Worm (Caenorhabditis elegans): Measurements from ENCODE around the gene C35D6.4.

C35D6.4 gene

DNA sequence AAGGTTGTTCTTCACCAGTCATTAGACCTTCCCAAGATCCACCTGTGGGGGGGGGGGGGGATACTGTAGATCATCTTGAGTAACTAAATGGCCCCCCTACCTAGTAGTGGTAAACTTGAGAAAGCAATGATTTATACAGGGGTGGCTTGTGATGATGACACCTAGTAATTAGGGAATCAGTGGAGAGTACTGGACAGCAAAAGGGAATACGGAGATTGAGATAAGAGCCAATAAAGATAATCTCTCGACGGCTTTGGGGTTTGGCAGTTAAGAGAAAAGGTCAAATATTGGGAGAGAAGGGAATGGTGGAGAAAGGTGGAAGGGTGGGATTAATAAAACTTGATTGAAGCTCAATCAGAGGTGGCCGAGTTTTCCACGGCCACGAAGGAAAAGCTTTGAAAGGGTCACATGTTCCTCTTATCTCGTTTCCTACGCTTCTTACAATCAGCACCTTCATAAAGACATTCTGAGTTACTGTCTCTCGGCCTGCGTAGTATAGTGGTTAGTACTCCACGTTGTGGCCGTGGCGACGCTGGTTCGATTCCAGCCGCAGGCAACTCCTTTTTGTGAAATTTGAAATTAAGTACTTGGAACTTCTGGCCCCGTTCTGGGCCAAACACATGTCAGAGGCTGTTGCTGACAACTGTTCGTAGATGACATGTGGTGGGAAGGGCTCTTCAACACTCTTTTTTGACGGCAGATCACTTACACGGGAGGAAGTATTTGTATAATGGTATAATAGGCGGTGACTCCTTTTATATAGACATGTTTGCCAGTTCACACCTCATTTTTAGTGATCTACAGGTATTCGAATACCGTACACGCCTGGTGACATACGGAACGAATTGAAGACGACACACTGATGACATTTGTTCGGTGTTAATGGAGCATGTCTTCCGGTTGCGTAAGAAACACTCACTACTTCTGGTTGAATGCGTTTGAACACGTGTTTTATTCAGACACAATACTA, 49.9 kb downstream of the C35D6.4 start (continued):
- TF ChIP-seq tlf-1 (GFP tag; optimal IDR thresholded peaks at IDR 0.05) (no peak), lsy-27 (tag; optimal IDR thresholded peaks at IDR 0.05; ENCODE audit: borderline replicate concordance, insufficient read depth) (no peak), somi-1 (GFP tag; optimal IDR thresholded peaks at IDR 0.05) (peak; percentile 37), unc-130 (GFP tag; optimal IDR thresholded peaks at IDR 0.05) (peak; percentile 61), die-1 (tag; optimal IDR thresholded peaks at IDR 0.05) (peak; percentile 92), lag-1 (GFP tag; IDR thresholded peaks at IDR 0.05) (no peak), B0261.1 (tag; optimal IDR thresholded peaks at IDR 0.05) (peak; percentile 94), gei-17 (GFP tag; optimal IDR thresholded peaks at IDR 0.05) (no peak), F49E8.2 (tag; optimal IDR thresholded peaks at IDR 0.05; ENCODE audit: insufficient read depth) (peak; percentile 50), attf-5 (GFP tag; optimal IDR thresholded peaks at IDR 0.05) (peak; percentile 46), ztf-25 (GFP tag; IDR thresholded peaks at IDR 0.05) (peak; percentile 80; the same call in 1 of the 2 replicates), lsl-1 (GFP tag; optimal IDR thresholded peaks at IDR 0.05) (peak; percentile 39), mes-4 (tag; optimal IDR thresholded peaks at IDR 0.05) (peak; percentile 46), ceh-40 (GFP tag; IDR thresholded peaks at IDR 0.05) (peak; percentile 73; the same call in 1 of the 2 replicates), zim-3 (tag; optimal IDR thresholded peaks at IDR 0.05) (peak; percentile 67), rec-8 (tag; optimal IDR thresholded peaks at IDR 0.05) (peak; percentile 75 to 84), nhr-27 (tag; optimal IDR thresholded peaks at IDR 0.05) (no peak), ceh-27 (GFP tag; optimal IDR thresholded peaks at IDR 0.05) (peak; percentile 28), mcd-1 (GFP tag; IDR thresholded peaks at IDR 0.05) (peak; percentile 44; the same call in 1 of the 2 replicates), ceh-58 (GFP tag; IDR thresholded peaks at IDR 0.05) (no peak), chd-7 (tag; optimal IDR thresholded peaks at IDR 0.05) (peak; percentile 25), let-526 (GFP tag; IDR thresholded peaks at IDR 0.05) (0 out of 2 replicates have a peak, but pooled peaks have one; percentile 40), dpff-1 (tag; optimal IDR thresholded peaks at IDR 0.05) (peak; percentile 23), ztf-26 (tag; optimal IDR thresholded peaks at IDR 0.05) (peak; percentile 5), tbp1 (GFP tag; optimal IDR thresholded peaks at IDR 0.05) (peak; percentile 99), nhr-80 (tag; optimal IDR thresholded peaks at IDR 0.05) (peak; percentile 15), snpc-4 (GFP tag; optimal IDR thresholded peaks at IDR 0.05) (peak; percentile 89), snpc-4 (tag; optimal IDR thresholded peaks at IDR 0.05) (peak in 3 of 4 experiments; percentile 76 to 96 (median 88)), tbx-9 (tag; optimal IDR thresholded peaks at IDR 0.05; ENCODE audit: borderline replicate concordance) (peak; percentile 52), egrh-3 (GFP tag; IDR thresholded peaks at IDR 0.05) (peak; percentile 39; the same call in 1 of the 2 replicates), lin-54 (GFP tag; optimal IDR thresholded peaks at IDR 0.05) (peak; percentile 72), rcor-1 (GFP tag; IDR thresholded peaks at IDR 0.05) (peak; percentile 50), ZK185.1 (tag; optimal IDR thresholded peaks at IDR 0.05; ENCODE audit: poor library complexity, severe bottlenecking) (no peak), nhr-90 (tag; optimal IDR thresholded peaks at IDR 0.05) (peak; percentile 90), let-607 (tag; optimal IDR thresholded peaks at IDR 0.05) (no peak), F22D6.2 (tag; optimal IDR thresholded peaks at IDR 0.05) (no peak), madf-10 (tag; optimal IDR thresholded peaks at IDR 0.05) (peak; percentile 57), attf-3 (GFP tag; conservative IDR thresholded peaks at IDR 0.05) (no peak), cebp-1 (GFP tag; IDR thresholded peaks at IDR 0.05) (no peak), cebp-1 (tag; optimal IDR thresholded peaks at IDR 0.05) (peak; percentile 47), attf-6 (GFP tag; IDR thresholded peaks at IDR 0.05) (peak; percentile 95), snpc-3.4 (tag; optimal IDR thresholded peaks at IDR 0.05) (peak; percentile 68), aptf-3 (GFP tag; IDR thresholded peaks at IDR 0.05) (0 out of 2 replicates have a peak, but pooled peaks have one; percentile 54), ztf-28 (GFP tag; IDR thresholded peaks at IDR 0.05) (peak; percentile 79; the same call in 1 of the 2 replicates), ets-4 (GFP tag; optimal IDR thresholded peaks at IDR 0.05) (no peak)

All from whole organism, young adult.